Fruit fly (Drosophila melanogaster): ENCODE data around the gene grk.

DNA sequence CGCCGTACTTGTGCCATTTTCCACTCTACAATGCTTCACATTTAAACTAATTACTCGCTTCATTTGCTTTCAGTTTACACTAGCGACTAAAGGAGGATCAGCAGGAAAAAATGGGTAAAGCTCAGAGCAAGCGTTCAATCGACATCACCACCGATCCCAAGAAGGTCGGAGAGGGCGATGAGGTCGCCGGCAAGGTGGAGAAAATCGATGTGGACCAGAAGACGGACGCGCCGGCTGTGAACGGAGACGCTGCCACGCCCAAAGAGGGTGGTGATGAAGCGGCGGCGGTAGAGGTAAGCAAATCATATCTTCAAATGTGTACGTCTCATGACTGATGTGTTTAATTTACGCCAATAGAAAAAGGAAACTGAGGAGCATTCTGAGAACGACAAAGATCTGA, 6.6 kb downstream of the grk start:
- no peak for TF ChIP-seq CG8478 (optimal IDR thresholded peaks at IDR 0.05)
- no peak for TF ChIP-seq EcR (GFP tag; optimal IDR thresholded peaks at IDR 0.05)
- no peak for TF ChIP-seq pan (optimal IDR thresholded peaks at IDR 0.05)
- TF ChIP-seq usp (GFP tag; optimal IDR thresholded peaks at IDR 0.05), result no peak
- no peak for TF ChIP-seq Dll (optimal IDR thresholded peaks at IDR 0.05)
- no peak for TF ChIP-seq psq (optimal IDR thresholded peaks at IDR 0.05)
